Worm (Caenorhabditis elegans): ENCODE results near the gene Y26G10.6.

The Y26G10.6 gene

ce11 chrV:17690922-17691321 lies 8.8 kb upstream of the Y26G10.6 start, which contains the start of gene F59A1.13:
Gene F59A1.13 (minus strand): TSS chrV:17691022.
- TF ChIP-seq unc-62 (GFP tag; optimal IDR thresholded peaks at IDR 0.05), result no peak

- no peak for TF ChIP-seq unc-62 (GFP tag; optimal IDR thresholded peaks at IDR 0.05)
Measured at ce11 chrV:17694260-17694659, 5.5 kb upstream of the Y26G10.6 start.

ce11 chrV:17695802-17696201 lies 4.0 kb upstream of the Y26G10.6 start, which contains the start of gene Y26G10.1:
Gene Y26G10.1 (minus strand): TSS chrV:17695902.
- TF ChIP-seq unc-62 (GFP tag; optimal IDR thresholded peaks at IDR 0.05), result no peak

ce11 chrV:17696753-17697152 lies 3.0 kb upstream of the Y26G10.6 start, which contains the start of gene spp-29:
Gene spp-29 (minus strand): TSS chrV:17696853.
- no peak for TF ChIP-seq unc-62 (GFP tag; optimal IDR thresholded peaks at IDR 0.05)

ce11 chrV:17699097-17699496 lies 662 bp upstream of the Y26G10.6 start, which contains the start of gene Y26G10.4:
Gene Y26G10.4 (minus strand): TSS chrV:17699197.
- no peak for TF ChIP-seq unc-62 (GFP tag; optimal IDR thresholded peaks at IDR 0.05)

ce11 chrV:17700728-17701262 lies 1.0 kb downstream of the Y26G10.6 start, which contains the start of the genes Y26G10.5 and srh-32:
Gene Y26G10.5 (minus strand): TSS chrV:17700828.
Gene srh-32 (plus strand): TSS chrV:17701212.
- TF ChIP-seq unc-62 (GFP tag; optimal IDR thresholded peaks at IDR 0.05), result no peak

- no peak for TF ChIP-seq unc-62 (GFP tag; optimal IDR thresholded peaks at IDR 0.05)
Measured at ce11 chrV:17705814-17706213, 6.1 kb downstream of the Y26G10.6 start, which contains the start of gene W06D12.6. Gene W06D12.6 (plus strand): TSS chrV:17706114.

ce11 chrV:17706217-17706806 lies 6.6 kb downstream of the Y26G10.6 start:
- no peak for TF ChIP-seq unc-62 (GFP tag; optimal IDR thresholded peaks at IDR 0.05)

ce11 chrV:17707022-17707421 lies 7.3 kb downstream of the Y26G10.6 start, which contains the start of gene srh-31:
Gene srh-31 (plus strand): TSS chrV:17707322.
- no peak for TF ChIP-seq unc-62 (GFP tag; optimal IDR thresholded peaks at IDR 0.05)

ce11 chrV:17712349-17712748 lies 12.6 kb downstream of the Y26G10.6 start:
- no peak for TF ChIP-seq unc-62 (GFP tag; optimal IDR thresholded peaks at IDR 0.05)

ce11 chrV:17714330-17714729 lies 14.6 kb downstream of the Y26G10.6 start, which contains the start of gene twk-33:
Gene twk-33 (minus strand): TSS chrV:17714377.
- no peak for TF ChIP-seq unc-62 (GFP tag; optimal IDR thresholded peaks at IDR 0.05)

- no peak for TF ChIP-seq unc-62 (GFP tag; optimal IDR thresholded peaks at IDR 0.05)
Measured at ce11 chrV:17718647-17719046, 18.9 kb downstream of the Y26G10.6 start, which contains the start of gene str-77. Gene str-77 (plus strand): TSS chrV:17718947.

ce11 chrV:17721709-17722108 lies 21.9 kb downstream of the Y26G10.6 start:
- no peak for TF ChIP-seq unc-62 (GFP tag; optimal IDR thresholded peaks at IDR 0.05)

- TF ChIP-seq unc-62 (GFP tag; optimal IDR thresholded peaks at IDR 0.05), result no peak
Measured at ce11 chrV:17722553-17722952, 22.8 kb downstream of the Y26G10.6 start.

ce11 chrV:17723142-17723781 lies 23.5 kb downstream of the Y26G10.6 start:
- TF ChIP-seq unc-62 (GFP tag; optimal IDR thresholded peaks at IDR 0.05), result no peak

ce11 chrV:17724704-17725103 lies 24.9 kb downstream of the Y26G10.6 start, which contains the start of gene fat-5:
Gene fat-5 (plus strand): TSS chrV:17725004.
- no peak for TF ChIP-seq unc-62 (GFP tag; optimal IDR thresholded peaks at IDR 0.05)

Measured in whole organism, dauer.